Worm (Caenorhabditis elegans) whole organism, L4/young adult: ENCODE results near the gene F35B3.7.

Experiments
- dao-5 ChIP-seq: sonication (generic microtip); optimal IDR thresholded peaks from 2 replicates; lab custom pipeline; 2016; ENCODE audit warnings: missing genotype, missing genetic modification characterization, moderate library complexity, missing compliant biosample characterization
- him-1 ChIP-seq: sonication (generic microtip); optimal IDR thresholded peaks from 2 replicates; lab custom pipeline; 2016; ENCODE audit warnings: missing genotype, missing genetic modification reagents, missing genetic modification characterization, missing compliant biosample characterization

- no peak for TF ChIP-seq dao-5 (tag; lab: Kevin White, UChicago)
- TF ChIP-seq him-1 (tag; lab: Kevin White, UChicago): no peak
These were observed 20.9 kb upstream of the F35B3.7 start for ce11 chrX:17063749-17064252.
